Worm (Caenorhabditis elegans) whole organism, late embryonic: ENCODE data around the gene mcm-10.

Experiments used
- C08G9.2 ChIP-seq: sonication (generic microtip); optimal IDR thresholded peaks from 2 replicates; lab custom pipeline; 2016; ENCODE audit warnings: mild to moderate bottlenecking, missing genetic modification characterization, moderate library complexity, missing compliant biosample characterization
- ama-1 ChIP-seq: fragments of 150-350 bp; optimal IDR thresholded peaks from 2 replicates; lab custom pipeline; 2014
- ceh-31 ChIP-seq: sonication (generic microtip); optimal IDR thresholded peaks from 2 replicates; lab custom pipeline; 2016; ENCODE audit warnings: missing genetic modification characterization, missing compliant biosample characterization
- fkh-10 ChIP-seq: fragments of 150-350 bp; optimal IDR thresholded peaks from 2 replicates; lab custom pipeline; 2014; ENCODE audit warnings: missing biosample characterization, missing genetic modification reagents, missing genetic modification characterization
- hlh-13 ChIP-seq: fragments of 200-800 bp; sonication (Bioruptor generic); optimal IDR thresholded peaks from 2 replicates; lab custom pipeline; 2018; ENCODE audit warnings: mild to moderate bottlenecking, missing genetic modification characterization, missing compliant biosample characterization
- nfya-1 ChIP-seq: sonication (generic microtip); optimal IDR thresholded peaks from 2 replicates; lab custom pipeline; 2017; ENCODE audit warnings: missing genetic modification characterization, mild to moderate bottlenecking, missing compliant biosample characterization, antibody characterized with exemption, moderate library complexity
- nhr-11 ChIP-seq: fragments of 150-350 bp; optimal IDR thresholded peaks from 2 replicates; lab custom pipeline; 2014; ENCODE audit warnings: missing biosample characterization, missing genetic modification characterization
- nhr-232 ChIP-seq: sonication (generic microtip); optimal IDR thresholded peaks from 2 replicates; lab custom pipeline; 2016; ENCODE audit warnings: missing genetic modification characterization, missing compliant biosample characterization
- tbx-2 ChIP-seq: sonication (generic microtip); optimal IDR thresholded peaks from 2 replicates; lab custom pipeline; 2016; ENCODE audit warnings: missing genetic modification characterization, missing compliant biosample characterization

ce11 chrIII:11361394-11361793 lies 44.0 kb downstream of the mcm-10 start:
- TF ChIP-seq ceh-31 (tag; lab: Kevin White, UChicago) (no peak), ama-1 (no peak), nhr-11 (tag; lab: Kevin White, UChicago) (no peak), fkh-10 (GFP tag; lab: Kevin White, UChicago) (no peak), nhr-232 (tag; lab: Kevin White, UChicago) (no peak), nfya-1 (tag; lab: Kevin White, UChicago) (no peak), hlh-13 (no peak), C08G9.2 (tag; lab: Kevin White, UChicago) (no peak), tbx-2 (tag; lab: Kevin White, UChicago) (no peak)
